Worm (Caenorhabditis elegans): ENCODE results near the gene rpc-25.

The rpc-25 gene

DNA sequence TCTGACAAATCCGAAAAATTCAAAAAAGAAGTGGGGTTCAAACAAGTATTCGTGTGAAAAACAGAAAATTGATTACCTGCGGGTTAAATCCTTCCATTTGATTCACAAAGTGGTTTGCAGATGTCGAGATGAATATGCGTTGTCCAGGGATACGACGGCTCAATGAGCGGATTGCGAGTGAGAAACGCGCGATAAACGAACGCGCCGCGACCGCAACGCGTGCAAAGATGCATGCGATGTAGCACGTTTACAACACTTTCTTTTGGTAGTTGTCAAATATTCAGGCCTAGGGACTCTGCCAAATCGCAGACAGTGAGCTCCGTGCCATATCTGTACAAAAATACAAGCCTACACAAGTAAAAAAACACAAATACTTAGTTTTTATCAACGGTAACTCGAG, 32.3 kb upstream of the rpc-25 start, which contains the start of gene fubl-1:
fubl-1 (minus strand) TSS at position 202 of the 400 bp plus-strand sequence.
- TF ChIP-seq F13H6.1 (tag; optimal IDR thresholded peaks at IDR 0.05) (no peak), nhr-25 (tag; optimal IDR thresholded peaks at IDR 0.05) (no peak), aly-2 (tag; optimal IDR thresholded peaks at IDR 0.05) (no peak), C34F6.9 (tag; optimal IDR thresholded peaks at IDR 0.05) (peak; percentile 50), lsy-2 (tag; optimal IDR thresholded peaks at IDR 0.05) (peak in 1 of 2 experiments; percentile 43), lin-13 (GFP tag; optimal IDR thresholded peaks at IDR 0.05) (no peak), nhr-237 (tag; optimal IDR thresholded peaks at IDR 0.05) (no peak), nhr-129 (tag; optimal IDR thresholded peaks at IDR 0.05) (peak; percentile 29), nhr-6 (tag; optimal IDR thresholded peaks at IDR 0.05) (no peak), ama-1 (optimal IDR thresholded peaks at IDR 0.05) (peak; percentile 29), unc-55 (GFP tag; optimal IDR thresholded peaks at IDR 0.05) (peak; percentile 33), lin-11 (tag; optimal IDR thresholded peaks at IDR 0.05) (peak; percentile 64), nhr-12 (tag; optimal IDR thresholded peaks at IDR 0.05) (no peak), sma-3 (GFP tag; optimal IDR thresholded peaks at IDR 0.05) (no peak), crh-2 (tag; optimal IDR thresholded peaks at IDR 0.05) (no peak), zag-1 (tag; optimal IDR thresholded peaks at IDR 0.05) (no peak), Y55F3AM.14 (GFP tag; optimal IDR thresholded peaks at IDR 0.05) (no peak)

- no peak for TF ChIP-seq ceh-16 (tag; optimal IDR thresholded peaks at IDR 0.05)
- TF ChIP-seq lin-11 (tag; optimal IDR thresholded peaks at IDR 0.05), result no peak
- TF ChIP-seq blmp-1 (tag; optimal IDR thresholded peaks at IDR 0.05; ENCODE audit: insufficient read depth), result no peak
- TF ChIP-seq nhr-77 (tag; optimal IDR thresholded peaks at IDR 0.05), result no peak
- no peak for TF ChIP-seq nhr-21 (tag; optimal IDR thresholded peaks at IDR 0.05)
- no peak for TF ChIP-seq mab-5 (tag; optimal IDR thresholded peaks at IDR 0.05)
- no peak for TF ChIP-seq ama-1 (optimal IDR thresholded peaks at IDR 0.05)
- TF ChIP-seq ZK546.5 (tag; optimal IDR thresholded peaks at IDR 0.05), result no peak
- TF ChIP-seq skn-1 (tag; optimal IDR thresholded peaks at IDR 0.05), result no peak
- no peak for TF ChIP-seq R02D3.7 (tag; optimal IDR thresholded peaks at IDR 0.05)
- no peak for TF ChIP-seq nhr-10 (tag; optimal IDR thresholded peaks at IDR 0.05)
- no peak for TF ChIP-seq unc-62 (GFP tag; optimal IDR thresholded peaks at IDR 0.05)
- no peak for TF ChIP-seq sma-3 (GFP tag; optimal IDR thresholded peaks at IDR 0.05)
Observed at ce11 chrV:10237959-10238444, 31.6 kb upstream of the rpc-25 start.

- TF ChIP-seq Y55F3AM.14 (GFP tag; optimal IDR thresholded peaks at IDR 0.05), result no peak
- TF ChIP-seq F13H6.1 (tag; optimal IDR thresholded peaks at IDR 0.05), result no peak
- TF ChIP-seq snpc-4 (tag; optimal IDR thresholded peaks at IDR 0.05), result no peak
- no peak for TF ChIP-seq crh-2 (tag; optimal IDR thresholded peaks at IDR 0.05)
- TF ChIP-seq lin-13 (GFP tag; optimal IDR thresholded peaks at IDR 0.05), result no peak
- TF ChIP-seq alr-1 (tag; optimal IDR thresholded peaks at IDR 0.05), result no peak
- TF ChIP-seq fos-1 (tag; optimal IDR thresholded peaks at IDR 0.05), result no peak
- TF ChIP-seq zag-1 (tag; optimal IDR thresholded peaks at IDR 0.05), result no peak
- no peak for TF ChIP-seq unc-55 (GFP tag; optimal IDR thresholded peaks at IDR 0.05)
- TF ChIP-seq ceh-82 (tag; optimal IDR thresholded peaks at IDR 0.05), result no peak
- no peak for TF ChIP-seq nhr-21 (tag; optimal IDR thresholded peaks at IDR 0.05)
- no peak for TF ChIP-seq nhr-23 (tag; optimal IDR thresholded peaks at IDR 0.05)
- no peak for TF ChIP-seq R02D3.7 (tag; optimal IDR thresholded peaks at IDR 0.05)
- TF ChIP-seq ztf-4 (tag; optimal IDR thresholded peaks at IDR 0.05), result no peak
- no peak for TF ChIP-seq lin-11 (tag; optimal IDR thresholded peaks at IDR 0.05)
- TF ChIP-seq ztf-11 (tag; optimal IDR thresholded peaks at IDR 0.05), result no peak
- TF ChIP-seq mab-5 (tag; optimal IDR thresholded peaks at IDR 0.05), result no peak
- no peak for TF ChIP-seq unc-62 (GFP tag; optimal IDR thresholded peaks at IDR 0.05)
Observed at ce11 chrV:10237171-10237570, 30.8 kb upstream of the rpc-25 start.

- TF ChIP-seq nhr-23 (tag; optimal IDR thresholded peaks at IDR 0.05) (no peak), nhr-11 (tag; optimal IDR thresholded peaks at IDR 0.05) (no peak), skn-1 (tag; optimal IDR thresholded peaks at IDR 0.05) (no peak), mdl-1 (tag; optimal IDR thresholded peaks at IDR 0.05) (no peak), nhr-77 (tag; optimal IDR thresholded peaks at IDR 0.05) (no peak), elt-1 (tag; optimal IDR thresholded peaks at IDR 0.05) (no peak)
Observed at ce11 chrV:10233330-10233729, 26.9 kb upstream of the rpc-25 start, which contains the start of gene str-182. Gene str-182 (minus strand): TSS chrV:10233430.

All from whole organism, L2 larva.